Worm (Caenorhabditis elegans) whole organism, L1 larva: ENCODE results near the gene ZC302.3.

Experiments used
- dsc-1 ChIP-seq: sonication (generic microtip); optimal IDR thresholded peaks from 2 replicates; lab custom pipeline; 2016; ENCODE audit warnings: mild to moderate bottlenecking, missing genetic modification characterization, missing compliant biosample characterization
- elt-3 ChIP-seq, 6 experiments: fragments of 150-350 bp in 1 of 6; sonication (generic microtip); optimal IDR thresholded peaks; 2 replicates each; lab custom pipeline; 2017 to 2018; ENCODE audit warnings: missing biosample characterization in 6 of 6, missing genetic modification characterization in 6 of 6, inconsistent platforms in 1 of 6
- pag-3 ChIP-seq: sonication (generic microtip); optimal IDR thresholded peaks from 2 replicates; lab custom pipeline; 2017; ENCODE audit warnings: missing genetic modification characterization, mild to moderate bottlenecking, missing compliant biosample characterization, antibody characterized with exemption, borderline replicate concordance; ENCODE audit not compliant: insufficient read depth
- zag-1 ChIP-seq: fragments of 150-350 bp; optimal IDR thresholded peaks from 2 replicates; lab custom pipeline; 2014; ENCODE audit warnings: missing biosample characterization, missing genetic modification characterization

DNA sequence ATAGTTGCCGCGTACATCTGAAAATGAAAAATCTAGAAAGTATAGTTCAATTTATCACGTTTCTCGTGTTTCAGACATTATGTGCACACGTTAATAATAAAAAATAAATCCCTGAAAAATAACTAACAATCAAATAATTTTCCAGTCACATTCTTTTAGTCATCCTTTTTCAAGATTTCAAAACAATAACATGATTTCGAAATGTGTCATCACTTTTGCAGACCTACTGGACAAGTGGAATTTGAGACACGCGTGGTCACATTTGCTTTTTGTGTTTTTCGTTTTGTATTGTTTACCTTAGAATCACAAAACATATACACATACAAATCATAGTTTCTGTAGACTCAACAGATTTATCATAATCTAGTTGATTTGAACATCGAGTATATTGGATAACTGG lies 31.9 kb downstream of the ZC302.3 start:
- TF ChIP-seq elt-3 (tag; optimal IDR thresholded peaks at IDR 0.05; lab: Kevin White, UChicago) (no peak), pag-3 (tag; lab: Kevin White, UChicago) (no peak), zag-1 (no peak), dsc-1 (tag; lab: Kevin White, UChicago) (no peak)
